Worm (Caenorhabditis elegans) whole organism, L2 larva: ENCODE data around the gene F14H12.2.

Source experiments
- C34F6.9 ChIP-seq: fragments of 150-350 bp; optimal IDR thresholded peaks from 2 replicates; lab custom pipeline; 2014; ENCODE audit warnings: missing biosample characterization, missing genetic modification characterization
- F13H6.1 ChIP-seq: sonication (generic microtip); optimal IDR thresholded peaks from 2 replicates; lab custom pipeline; 2016; ENCODE audit warnings: missing genetic modification characterization, missing compliant biosample characterization
- R02D3.7 ChIP-seq: fragments of 150-350 bp; optimal IDR thresholded peaks from 2 replicates; lab custom pipeline; 2014; ENCODE audit warnings: missing biosample characterization, missing genetic modification characterization
- Y55F3AM.14 ChIP-seq: fragments of 200-800 bp; sonication (Bioruptor generic); optimal IDR thresholded peaks from 2 replicates; lab custom pipeline; 2018; ENCODE audit warnings: mild to moderate bottlenecking, missing genetic modification characterization, missing compliant biosample characterization
- ZK546.5 ChIP-seq: sonication (generic microtip); optimal IDR thresholded peaks from 2 replicates; lab custom pipeline; 2017; ENCODE audit warnings: missing biosample characterization, missing genetic modification characterization
- alr-1 ChIP-seq: fragments of 150-350 bp; optimal IDR thresholded peaks from 2 replicates; lab custom pipeline; 2014; ENCODE audit warnings: missing biosample characterization, missing genetic modification characterization
- aly-2 ChIP-seq: fragments of 150-350 bp; optimal IDR thresholded peaks from 2 replicates; lab custom pipeline; 2014; ENCODE audit warnings: missing biosample characterization, missing genetic modification characterization
- ama-1 ChIP-seq: fragments of 150-350 bp; optimal IDR thresholded peaks from 2 replicates; lab custom pipeline; 2018; ENCODE audit warnings: inconsistent platforms
- blmp-1 ChIP-seq: sonication (generic microtip); optimal IDR thresholded peaks from 2 replicates; lab custom pipeline; 2017; ENCODE audit warnings: missing genetic modification characterization, mild to moderate bottlenecking, missing compliant biosample characterization, antibody characterized with exemption, moderate library complexity; ENCODE audit not compliant: insufficient read depth
- ceh-16 ChIP-seq: fragments of 150-350 bp; optimal IDR thresholded peaks from 2 replicates; lab custom pipeline; 2014; ENCODE audit warnings: missing biosample characterization, missing genetic modification characterization
- ceh-82 ChIP-seq: fragments of 150-350 bp; optimal IDR thresholded peaks from 2 replicates; lab custom pipeline; 2014; ENCODE audit warnings: missing biosample characterization, missing genetic modification characterization
- crh-2 ChIP-seq: sonication (generic microtip); optimal IDR thresholded peaks from 2 replicates; lab custom pipeline; 2017; ENCODE audit warnings: missing biosample characterization, missing genetic modification characterization
- dmd-4 ChIP-seq: sonication (generic microtip); optimal IDR thresholded peaks from 2 replicates; lab custom pipeline; 2017; ENCODE audit warnings: missing biosample characterization, missing genetic modification characterization
- egl-27 ChIP-seq: sonication (generic microtip); optimal IDR thresholded peaks from 3 replicates; lab custom pipeline; 2017; ENCODE audit warnings: missing biosample characterization, missing genetic modification reagents, missing genetic modification characterization
- elt-1 ChIP-seq: fragments of 150-350 bp; optimal IDR thresholded peaks from 2 replicates; lab custom pipeline; 2014; ENCODE audit warnings: missing biosample characterization, missing genetic modification characterization
- elt-3 ChIP-seq: sonication (generic microtip); optimal IDR thresholded peaks from 2 replicates; lab custom pipeline; 2017; ENCODE audit warnings: missing biosample characterization, missing genetic modification characterization
- fos-1 ChIP-seq: fragments of 150-350 bp; optimal IDR thresholded peaks from 2 replicates; lab custom pipeline; 2014; ENCODE audit warnings: missing biosample characterization, missing genetic modification characterization
- gmeb-1 ChIP-seq: fragments of 150-350 bp; optimal IDR thresholded peaks from 2 replicates; lab custom pipeline; 2014; ENCODE audit warnings: missing biosample characterization, missing genetic modification characterization
- lin-11 ChIP-seq: fragments of 150-350 bp; sonication (generic microtip); optimal IDR thresholded peaks from 2 replicates; lab custom pipeline; 2014; ENCODE audit warnings: missing biosample characterization, missing genetic modification characterization, inconsistent platforms, mixed read lengths
- lin-13 ChIP-seq: fragments of 150-350 bp; optimal IDR thresholded peaks from 2 replicates; lab custom pipeline; 2014; ENCODE audit warnings: missing biosample characterization, missing genetic modification reagents, missing genetic modification characterization
- lin-39 ChIP-seq: fragments of 150-350 bp; optimal IDR thresholded peaks from 2 replicates; lab custom pipeline; 2014; ENCODE audit warnings: missing biosample characterization, missing genetic modification reagents, missing genetic modification characterization
- lsy-2 ChIP-seq, 2 experiments: fragments of 150-350 bp in 1 of 2; sonication (generic microtip) in 1 of 2; optimal IDR thresholded peaks; 2 replicates each; lab custom pipeline; 2014 to 2017; ENCODE audit warnings: missing biosample characterization in 2 of 2, missing genetic modification characterization in 2 of 2
- mab-5 ChIP-seq: fragments of 150-350 bp; optimal IDR thresholded peaks from 2 replicates; lab custom pipeline; 2014; ENCODE audit warnings: missing biosample characterization, missing genetic modification characterization
- mbf-1 ChIP-seq: sonication (generic microtip); optimal IDR thresholded peaks from 2 replicates; lab custom pipeline; 2017; ENCODE audit warnings: missing biosample characterization, missing genetic modification characterization
- mdl-1 ChIP-seq, 2 experiments: fragments of 150-350 bp in 1 of 2; sonication (generic microtip) in 1 of 2; optimal IDR thresholded peaks; 2 replicates each; lab custom pipeline; 2017; ENCODE audit warnings: missing biosample characterization in 2 of 2, missing genetic modification characterization in 2 of 2
- nhr-10 ChIP-seq: sonication (generic microtip); optimal IDR thresholded peaks from 2 replicates; lab custom pipeline; 2017; ENCODE audit warnings: missing biosample characterization, missing genetic modification characterization
- nhr-11 ChIP-seq: fragments of 150-350 bp; optimal IDR thresholded peaks from 2 replicates; lab custom pipeline; 2014; ENCODE audit warnings: missing biosample characterization, missing genetic modification characterization
- nhr-12 ChIP-seq: fragments of 150-350 bp; optimal IDR thresholded peaks from 2 replicates; lab custom pipeline; 2014; ENCODE audit warnings: missing biosample characterization, missing genetic modification characterization
- nhr-129 ChIP-seq: fragments of 150-350 bp; optimal IDR thresholded peaks from 2 replicates; lab custom pipeline; 2014; ENCODE audit warnings: missing biosample characterization, missing genetic modification characterization
- nhr-21 ChIP-seq: fragments of 150-350 bp; optimal IDR thresholded peaks from 2 replicates; lab custom pipeline; 2014; ENCODE audit warnings: missing biosample characterization, missing genetic modification characterization
- nhr-23 ChIP-seq: fragments of 150-350 bp; optimal IDR thresholded peaks from 2 replicates; lab custom pipeline; 2014; ENCODE audit warnings: missing biosample characterization, missing genetic modification reagents, missing genetic modification characterization
- nhr-237 ChIP-seq: fragments of 150-350 bp; optimal IDR thresholded peaks from 2 replicates; lab custom pipeline; 2014; ENCODE audit warnings: missing biosample characterization, missing genetic modification characterization
- nhr-25 ChIP-seq: fragments of 150-350 bp; sonication (generic microtip); optimal IDR thresholded peaks from 3 replicates; lab custom pipeline; 2014; ENCODE audit warnings: missing biosample characterization, missing genetic modification characterization
- nhr-6 ChIP-seq: fragments of 150-350 bp; optimal IDR thresholded peaks from 2 replicates; lab custom pipeline; 2014; ENCODE audit warnings: missing biosample characterization, missing genetic modification characterization
- nhr-77 ChIP-seq: fragments of 150-350 bp; optimal IDR thresholded peaks from 2 replicates; lab custom pipeline; 2014; ENCODE audit warnings: missing biosample characterization, missing genetic modification characterization
- peb-1 ChIP-seq: fragments of 150-350 bp; optimal IDR thresholded peaks from 2 replicates; lab custom pipeline; 2014; ENCODE audit warnings: missing biosample characterization, missing genetic modification characterization
- sem-4 ChIP-seq: fragments of 150-350 bp; optimal IDR thresholded peaks from 2 replicates; lab custom pipeline; 2014; ENCODE audit warnings: missing biosample characterization, missing genetic modification reagents, missing genetic modification characterization
- skn-1 ChIP-seq: sonication (generic microtip); optimal IDR thresholded peaks from 2 replicates; lab custom pipeline; 2017; ENCODE audit warnings: missing biosample characterization, missing genetic modification characterization
- sma-3 ChIP-seq: sonication (generic microtip); optimal IDR thresholded peaks from 2 replicates; lab custom pipeline; 2016; ENCODE audit warnings: missing genetic modification reagents, missing genetic modification characterization, missing compliant biosample characterization
- sma-9 ChIP-seq, 2 experiments: fragments of 150-350 bp in 1 of 2; sonication (generic microtip) in 1 of 2; optimal IDR thresholded peaks; 2 replicates each; lab custom pipeline; 2014 to 2016; ENCODE audit warnings: missing genetic modification characterization in 2 of 2, mild to moderate bottlenecking in 1 of 2, missing biosample characterization in 1 of 2, missing compliant biosample characterization in 1 of 2, missing genetic modification reagents in 1 of 2, moderate library complexity in 1 of 2
- snpc-4 ChIP-seq: fragments of 150-350 bp; optimal IDR thresholded peaks from 2 replicates; lab custom pipeline; 2014; ENCODE audit warnings: missing biosample characterization, missing genetic modification characterization
- unc-39 ChIP-seq: fragments of 150-350 bp; optimal IDR thresholded peaks from 2 replicates; lab custom pipeline; 2014; ENCODE audit warnings: missing biosample characterization, missing genetic modification characterization
- unc-55 ChIP-seq: fragments of 150-350 bp; sonication (generic microtip); optimal IDR thresholded peaks from 3 replicates; lab custom pipeline; 2014; ENCODE audit warnings: missing biosample characterization, missing genetic modification reagents, missing genetic modification characterization
- unc-62 ChIP-seq: fragments of 150-350 bp; optimal IDR thresholded peaks from 2 replicates; lab custom pipeline; 2014; ENCODE audit warnings: missing biosample characterization, missing genetic modification reagents, missing genetic modification characterization
- zag-1 ChIP-seq: fragments of 150-350 bp; optimal IDR thresholded peaks from 2 replicates; lab custom pipeline; 2014; ENCODE audit warnings: missing biosample characterization, missing genetic modification characterization
- ztf-1 ChIP-seq: fragments of 200-800 bp; sonication (Bioruptor generic); conservative IDR thresholded peaks from 2 replicates; pipeline ENCODE4 v1.3.6; 2022; ENCODE audit warnings: missing genetic modification characterization, missing compliant biosample characterization
- ztf-11 ChIP-seq: sonication (generic microtip); optimal IDR thresholded peaks from 2 replicates; lab custom pipeline; 2017; ENCODE audit warnings: missing biosample characterization, missing genetic modification characterization
- ztf-4 ChIP-seq: fragments of 150-350 bp; optimal IDR thresholded peaks from 2 replicates; lab custom pipeline; 2014; ENCODE audit warnings: missing biosample characterization, missing genetic modification characterization

F14H12.2 gene

DNA sequence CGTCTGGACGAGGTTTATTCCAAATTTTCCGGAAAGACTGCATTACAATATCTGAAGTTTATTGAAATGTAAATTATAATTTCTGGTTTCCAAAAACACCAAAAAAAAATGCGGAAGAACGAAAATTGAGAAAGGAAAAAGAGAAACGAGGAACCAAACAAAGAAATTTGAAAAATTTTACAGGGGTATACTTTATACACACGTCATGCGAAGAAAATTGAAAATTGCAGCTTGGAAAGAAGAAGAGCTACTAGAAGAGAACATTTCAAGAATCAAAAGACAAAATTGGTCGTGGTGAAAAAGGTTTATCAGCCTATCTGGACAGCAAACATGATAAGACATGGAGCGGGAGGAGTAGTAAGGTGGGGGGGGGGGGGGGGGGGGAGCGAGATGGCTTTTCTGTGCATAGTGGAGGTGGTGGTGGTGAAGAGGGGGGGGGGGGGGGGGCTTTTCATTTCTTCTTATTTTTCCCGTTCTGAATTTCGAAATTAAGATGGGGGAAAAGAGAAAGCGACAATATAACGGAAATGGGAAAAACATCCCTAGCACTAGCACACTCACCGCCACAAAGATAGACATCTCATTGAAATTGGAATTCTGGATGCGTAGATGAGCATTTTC lies 33.1 kb downstream of the F14H12.2 start, which contains the start of gene lst-2:
Gene lst-2 (minus strand): TSS at position 51 of the 621 bp plus-strand sequence.
- TF ChIP-seq elt-1 (tag; lab: Kevin White, UChicago) (no peak), unc-55 (GFP tag; lab: Kevin White, UChicago) (peak; percentile 11)

- TF ChIP-seq nhr-6 (tag; lab: Kevin White, UChicago) (no peak), F13H6.1 (no peak), nhr-25 (tag; lab: Kevin White, UChicago) (peak; percentile 71), gmeb-1 (tag; lab: Kevin White, UChicago) (peak; percentile 41), nhr-237 (no peak), C34F6.9 (no peak), Y55F3AM.14 (GFP tag; lab: Kevin White, UChicago) (no peak), skn-1 (no peak)
- TF ChIP-seq, all 48 proteins: peak for 2
Observed at ce11 chrX:4386493-4386892, 36.2 kb downstream of the F14H12.2 start.

ce11 chrX:4388834-4389409 lies 38.6 kb downstream of the F14H12.2 start, which contains the start of gene dpy-23:
TSS of gene dpy-23 (plus strand) at chrX:4389359.
- TF ChIP-seq lin-13 (GFP tag; lab: Kevin White, UChicago) (peak; percentile 93), nhr-21 (peak; percentile 86), zag-1 (tag; lab: Kevin White, UChicago) (peak; percentile 95), aly-2 (tag; lab: Kevin White, UChicago) (no peak), nhr-129 (tag; lab: Kevin White, UChicago) (peak; percentile 97), lsy-2 (tag; optimal IDR thresholded peaks at IDR 0.05; lab: Kevin White, UChicago) (peak; percentile 75 to 91), ztf-1 (GFP tag; lab: Robert Waterston, UW) (no peak), alr-1 (tag; lab: Kevin White, UChicago) (no peak), skn-1 (no peak), Y55F3AM.14 (GFP tag; lab: Kevin White, UChicago) (peak; percentile 89), nhr-77 (peak; percentile 49), ztf-11 (tag; lab: Kevin White, UChicago) (no peak), peb-1 (tag; lab: Kevin White, UChicago) (no peak), egl-27 (peak; percentile 83), unc-39 (tag; lab: Kevin White, UChicago) (no peak), blmp-1 (tag; lab: Kevin White, UChicago) (peak; percentile 85), mbf-1 (no peak), ceh-82 (peak; percentile 89), ceh-16 (peak; percentile 84), crh-2 (tag; lab: Kevin White, UChicago) (peak; percentile 96), lin-11 (tag; lab: Kevin White, UChicago) (peak; percentile 96), snpc-4 (tag; lab: Kevin White, UChicago) (peak; percentile 32), mab-5 (tag; lab: Kevin White, UChicago) (peak; percentile 90), sem-4 (tag; lab: Kevin White, UChicago) (peak; percentile 93), sma-3 (GFP tag; lab: Kevin White, UChicago) (peak; percentile 91), sma-9 (GFP tag; optimal IDR thresholded peaks at IDR 0.05; lab: Kevin White, UChicago) (peak; percentile 97), sma-9 (tag; optimal IDR thresholded peaks at IDR 0.05; lab: Kevin White, UChicago) (no peak), R02D3.7 (no peak), unc-62 (peak; percentile 82), ama-1 (lab: Kevin White, UChicago) (no peak), lin-39 (tag; lab: Kevin White, UChicago) (no peak), F13H6.1 (peak; percentile 98), elt-3 (tag; lab: Kevin White, UChicago) (no peak), nhr-11 (tag; lab: Kevin White, UChicago) (no peak), mdl-1 (tag; optimal IDR thresholded peaks at IDR 0.05; lab: Kevin White, UChicago) (peak; percentile 46 to 85), gmeb-1 (tag; lab: Kevin White, UChicago) (peak; percentile 69), dmd-4 (tag; lab: Kevin White, UChicago) (no peak), C34F6.9 (peak; percentile 97), nhr-237 (peak; percentile 57), elt-1 (tag; lab: Kevin White, UChicago) (no peak), nhr-23 (tag; lab: Kevin White, UChicago) (no peak), unc-55 (GFP tag; lab: Kevin White, UChicago) (peak; percentile 97), nhr-10 (peak; percentile 43), nhr-12 (tag; lab: Kevin White, UChicago) (no peak), ZK546.5 (tag; lab: Kevin White, UChicago) (peak; percentile 46), fos-1 (peak; percentile 91), nhr-6 (tag; lab: Kevin White, UChicago) (peak; percentile 88), ztf-4 (tag; lab: Kevin White, UChicago) (peak; percentile 92)
